Worm (Caenorhabditis elegans): ENCODE data around the gene C34F6.12.

Gene C34F6.12

DNA sequence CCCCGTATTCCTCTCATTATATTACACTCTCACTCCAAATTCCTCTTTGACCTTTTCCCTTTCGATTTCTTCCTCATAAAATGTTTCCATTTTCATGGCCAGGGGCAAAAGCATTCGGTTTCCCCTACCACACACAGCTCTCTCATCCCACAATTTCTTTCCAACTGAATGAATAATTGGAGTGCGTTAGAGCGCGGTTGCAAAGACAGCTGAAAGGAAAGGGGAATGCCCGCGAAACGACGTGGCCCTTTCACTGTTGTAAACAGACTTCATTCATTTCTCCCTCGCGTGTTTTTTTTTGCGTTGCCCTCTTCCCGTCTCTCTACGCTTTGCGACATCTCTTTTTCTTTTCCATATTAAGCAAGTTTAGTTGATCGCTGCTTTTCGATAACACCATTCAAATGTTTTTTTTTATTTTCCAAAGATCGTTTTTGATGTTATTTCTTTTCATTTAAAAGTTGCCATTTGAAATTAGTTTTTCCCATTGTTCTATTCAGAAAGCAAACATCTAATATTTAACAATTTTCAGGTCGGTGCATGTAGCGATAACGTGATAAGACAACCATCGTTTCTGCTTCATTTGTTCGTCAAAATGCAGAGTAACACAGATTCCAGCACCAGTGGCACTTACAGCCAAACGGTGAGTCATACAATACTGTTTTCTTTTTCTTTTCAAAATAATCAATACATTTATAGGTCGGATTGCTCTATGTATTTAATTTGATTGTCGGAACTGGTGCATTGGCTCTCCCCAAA is 36.0 kb upstream of the C34F6.12 start, which contains the start of gene C03A3.2:
Gene C03A3.2 (plus strand): TSS at position 530 of the 756 bp plus-strand sequence.
- no peak for TF ChIP-seq F13H6.1 (tag; optimal IDR thresholded peaks at IDR 0.05)
- TF ChIP-seq zip-5 (tag; optimal IDR thresholded peaks at IDR 0.05): no peak
- peak; percentile 94 for TF ChIP-seq ceh-31 (tag; optimal IDR thresholded peaks at IDR 0.05)
- TF ChIP-seq C38D4.7 (GFP tag; optimal IDR thresholded peaks at IDR 0.05): no peak
- peak; percentile 66 for TF ChIP-seq ceh-34 (tag; optimal IDR thresholded peaks at IDR 0.05)
- TF ChIP-seq ceh-14 (tag; optimal IDR thresholded peaks at IDR 0.05): peak; percentile 68
- TF ChIP-seq ceh-18 (tag; optimal IDR thresholded peaks at IDR 0.05): peak; percentile 81
- no peak for TF ChIP-seq pqm-1 (tag; optimal IDR thresholded peaks at IDR 0.05)
- TF ChIP-seq tbx-2 (tag; optimal IDR thresholded peaks at IDR 0.05): peak; percentile 76
- no peak for TF ChIP-seq pha-2 (tag; optimal IDR thresholded peaks at IDR 0.05)
- TF ChIP-seq unc-42 (tag; optimal IDR thresholded peaks at IDR 0.05): peak; percentile 90
- peak; percentile 23 for TF ChIP-seq ceh-6 (GFP tag; optimal IDR thresholded peaks at IDR 0.05)
- TF ChIP-seq ref-2 (tag; optimal IDR thresholded peaks at IDR 0.05): peak; percentile 2
- peak; percentile 43 for TF ChIP-seq pros-1 (tag; optimal IDR thresholded peaks at IDR 0.05)
- TF ChIP-seq elt-2 (tag; optimal IDR thresholded peaks at IDR 0.05): no peak
- peak; percentile 13 for TF ChIP-seq madf-2 (tag; optimal IDR thresholded peaks at IDR 0.05)
- TF ChIP-seq gmeb-2 (tag; optimal IDR thresholded peaks at IDR 0.05): no peak
- TF ChIP-seq rnt-1 (tag; optimal IDR thresholded peaks at IDR 0.05): peak; percentile 20
- peak; percentile 77 for TF ChIP-seq nfya-1 (tag; optimal IDR thresholded peaks at IDR 0.05)
- TF ChIP-seq ceh-45 (GFP tag; IDR thresholded peaks at IDR 0.05): no peak

DNA sequence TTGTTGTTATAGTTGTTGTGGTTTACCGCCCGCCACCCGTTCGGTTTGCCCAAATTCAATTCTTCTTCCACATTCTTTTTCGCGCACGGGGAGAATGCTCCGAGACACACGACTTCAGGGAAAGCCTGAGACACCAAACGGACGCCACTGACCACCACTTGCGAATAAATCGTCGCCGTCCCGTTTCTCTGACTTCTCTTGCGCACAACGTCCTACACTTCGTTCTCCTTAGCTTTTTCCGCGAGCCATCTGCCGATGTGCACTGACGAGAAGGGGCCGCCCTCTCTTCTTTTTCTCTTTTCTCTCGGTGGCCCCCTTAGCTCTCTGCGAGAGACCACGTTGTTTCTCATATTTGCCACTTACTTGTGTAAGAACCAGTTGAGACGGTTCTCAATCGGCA is 30.6 kb upstream of the C34F6.12 start, which contains the start of gene C03A3.1:
Gene C03A3.1 (plus strand): TSS at position 291 of the 400 bp plus-strand sequence.
- TF ChIP-seq fax-1 (tag; optimal IDR thresholded peaks at IDR 0.05) (peak; percentile 11), nhr-232 (tag; optimal IDR thresholded peaks at IDR 0.05) (peak; percentile 3), fkh-10 (GFP tag; optimal IDR thresholded peaks at IDR 0.05) (no peak), nfya-1 (tag; optimal IDR thresholded peaks at IDR 0.05) (no peak), gmeb-2 (tag; optimal IDR thresholded peaks at IDR 0.05) (no peak), ceh-31 (tag; optimal IDR thresholded peaks at IDR 0.05) (peak; percentile 75), rnt-1 (tag; optimal IDR thresholded peaks at IDR 0.05) (peak; percentile 49), eyg-1 (tag; optimal IDR thresholded peaks at IDR 0.05) (no peak), unc-42 (tag; optimal IDR thresholded peaks at IDR 0.05) (peak; percentile 51), ceh-34 (tag; optimal IDR thresholded peaks at IDR 0.05) (peak; percentile 77), syd-9 (tag; optimal IDR thresholded peaks at IDR 0.05) (peak; percentile 65), tbx-2 (tag; optimal IDR thresholded peaks at IDR 0.05) (peak; percentile 49), nhr-11 (tag; optimal IDR thresholded peaks at IDR 0.05) (no peak), hlh-8 (tag; optimal IDR thresholded peaks at IDR 0.05) (peak; percentile 33), ref-2 (tag; optimal IDR thresholded peaks at IDR 0.05) (peak; percentile 16), ceh-14 (tag; optimal IDR thresholded peaks at IDR 0.05) (peak; percentile 38), hlh-6 (tag; optimal IDR thresholded peaks at IDR 0.05) (peak; percentile 58), T23F11.4 (GFP tag; optimal IDR thresholded peaks at IDR 0.05) (no peak), ceh-19 (GFP tag; optimal IDR thresholded peaks at IDR 0.05) (peak; percentile 39), ets-4 (tag; optimal IDR thresholded peaks at IDR 0.05) (no peak), ceh-30 (tag; optimal IDR thresholded peaks at IDR 0.05) (no peak), ceh-2 (tag; optimal IDR thresholded peaks at IDR 0.05) (peak; percentile 12), Y22D7AL.16 (tag; optimal IDR thresholded peaks at IDR 0.05) (no peak), sdc-2 (tag; optimal IDR thresholded peaks at IDR 0.05) (peak; percentile 69), dmd-4 (tag; optimal IDR thresholded peaks at IDR 0.05; ENCODE audit: borderline replicate concordance) (no peak), F13H6.1 (tag; optimal IDR thresholded peaks at IDR 0.05) (peak; percentile 12), ceh-18 (tag; optimal IDR thresholded peaks at IDR 0.05) (peak; percentile 1), C08G9.2 (tag; optimal IDR thresholded peaks at IDR 0.05) (peak; percentile 52), pqm-1 (tag; optimal IDR thresholded peaks at IDR 0.05) (no peak)

DNA sequence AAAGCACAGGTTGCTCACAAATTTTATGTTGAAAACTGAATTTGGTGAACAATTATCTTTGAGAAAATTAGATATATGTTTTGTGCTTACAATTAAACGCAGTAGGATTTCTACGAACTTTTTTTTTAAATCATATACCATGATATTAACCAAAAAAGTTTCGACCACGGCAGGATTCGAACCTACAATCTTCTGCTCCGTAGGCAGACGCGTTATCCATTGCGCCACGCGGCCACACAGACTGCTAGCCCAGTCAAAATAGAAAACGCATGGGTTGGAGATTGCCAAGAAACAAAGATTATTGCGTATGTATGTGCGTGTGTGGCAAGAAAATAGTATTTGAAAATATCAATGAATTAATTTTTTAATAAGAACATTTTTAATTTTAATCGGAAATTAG is 25.9 kb upstream of the C34F6.12 start:
- peak; percentile 70; the same call in 1 of the 2 replicates for TF ChIP-seq unc-3 (GFP tag; conservative IDR thresholded peaks at IDR 0.05)
- TF ChIP-seq unc-3 (tag; optimal IDR thresholded peaks at IDR 0.05): peak; percentile 24
- TF ChIP-seq pag-3 (tag; optimal IDR thresholded peaks at IDR 0.05; ENCODE audit: borderline replicate concordance): no peak
- peak; percentile 33 for TF ChIP-seq K09A11.1 (tag; optimal IDR thresholded peaks at IDR 0.05; ENCODE audit: insufficient read depth)
- no peak for TF ChIP-seq pros-1 (tag; optimal IDR thresholded peaks at IDR 0.05)
- TF ChIP-seq pqm-1 (tag; optimal IDR thresholded peaks at IDR 0.05): no peak
- peak; percentile 76 for TF ChIP-seq ceh-19 (GFP tag; optimal IDR thresholded peaks at IDR 0.05)
- peak; percentile 24 for TF ChIP-seq hlh-13 (GFP tag; optimal IDR thresholded peaks at IDR 0.05)
- TF ChIP-seq pha-4 (tag; optimal IDR thresholded peaks at IDR 0.05): no peak
- TF ChIP-seq tbx-2 (tag; optimal IDR thresholded peaks at IDR 0.05): peak; percentile 34
- no peak for TF ChIP-seq ceh-30 (tag; optimal IDR thresholded peaks at IDR 0.05)
- TF ChIP-seq unc-86 (tag; optimal IDR thresholded peaks at IDR 0.05): peak; percentile 30
- peak; percentile 72 for TF ChIP-seq ceh-14 (tag; optimal IDR thresholded peaks at IDR 0.05)
- no peak for TF ChIP-seq ceh-22 (tag; optimal IDR thresholded peaks at IDR 0.05)
- TF ChIP-seq ref-2 (tag; optimal IDR thresholded peaks at IDR 0.05): peak; percentile 75
- peak; percentile 25 for TF ChIP-seq zip-5 (tag; optimal IDR thresholded peaks at IDR 0.05)
- TF ChIP-seq che-1 (tag; optimal IDR thresholded peaks at IDR 0.05): peak; percentile 57
- peak; percentile 48 for TF ChIP-seq lin-11 (tag; optimal IDR thresholded peaks at IDR 0.05)

All from whole organism, late embryonic.